Fruit fly (Drosophila melanogaster) whole organism, prepupa: ENCODE data around the gene AdamTS-A.

Experiments
- CG10669 ChIP-seq: fragments of 200-800 bp; sonication (Bioruptor generic); optimal IDR thresholded peaks from 3 replicates; lab custom pipeline; 2018; ENCODE audit warnings: missing biosample characterization, mild to moderate bottlenecking, missing genetic modification characterization, moderate library complexity
- CG11294 ChIP-seq: fragments of 200-800 bp; sonication (Bioruptor generic); IDR thresholded peaks from 2 replicates; pipeline ENCODE4 v1.3.6; 2022; ENCODE audit warnings: missing biosample characterization, missing genetic modification characterization
- CG11762 ChIP-seq: fragments of 200-800 bp; sonication (Bioruptor generic); optimal IDR thresholded peaks from 3 replicates; lab custom pipeline; 2016; ENCODE audit warnings: missing biosample characterization, missing genetic modification characterization; ENCODE audit not compliant: insufficient read depth
- CG11902 ChIP-seq: fragments of 200-800 bp; sonication (Bioruptor generic); optimal IDR thresholded peaks from 3 replicates; lab custom pipeline; 2016; ENCODE audit warnings: missing biosample characterization, missing genetic modification characterization
- CG1621 ChIP-seq: fragments of 200-800 bp; sonication (Bioruptor generic); optimal IDR thresholded peaks from 3 replicates; lab custom pipeline; 2018; ENCODE audit warnings: missing biosample characterization, mild to moderate bottlenecking, missing genetic modification characterization
- CG16779 ChIP-seq: fragments of 200-800 bp; sonication (Bioruptor generic); optimal IDR thresholded peaks from 3 replicates; lab custom pipeline; 2017; ENCODE audit warnings: missing biosample characterization, mild to moderate bottlenecking, missing genetic modification characterization
- CG3032 ChIP-seq: fragments of 200-800 bp; optimal IDR thresholded peaks from 2 replicates; lab custom pipeline; 2019; ENCODE audit warnings: missing biosample characterization, mild to moderate bottlenecking, missing genetic modification characterization, moderate library complexity
- CG32006 ChIP-seq: fragments of 200-800 bp; sonication (Bioruptor generic); optimal IDR thresholded peaks from 3 replicates; lab custom pipeline; 2017; ENCODE audit warnings: missing biosample characterization, mild to moderate bottlenecking, missing genetic modification characterization
- CG34406 ChIP-seq: fragments of 200-800 bp; sonication (Bioruptor generic); optimal IDR thresholded peaks from 3 replicates; lab custom pipeline; 2016; ENCODE audit warnings: missing biosample characterization, missing genetic modification characterization
- CG4318 ChIP-seq: fragments of 200-800 bp; sonication (Bioruptor generic); optimal IDR thresholded peaks from 3 replicates; lab custom pipeline; 2017; ENCODE audit warnings: missing biosample characterization, mild to moderate bottlenecking, missing genetic modification characterization
- CG7368 ChIP-seq: fragments of 200-800 bp; sonication (Bioruptor generic); optimal IDR thresholded peaks from 3 replicates; lab custom pipeline; 2016; ENCODE audit warnings: missing biosample characterization, missing genetic modification characterization
- CG9139 ChIP-seq: fragments of 200-800 bp; sonication (Bioruptor generic); optimal IDR thresholded peaks from 3 replicates; lab custom pipeline; 2017; ENCODE audit warnings: missing biosample characterization, mild to moderate bottlenecking, missing genetic modification characterization
- Eip75B ChIP-seq: fragments of 200-800 bp; sonication (Bioruptor generic); optimal IDR thresholded peaks from 3 replicates; lab custom pipeline; 2016; ENCODE audit warnings: missing biosample characterization, missing genetic modification characterization
- Eip93F ChIP-seq: fragments of 200-800 bp; sonication (Bioruptor generic); optimal IDR thresholded peaks from 2 replicates; lab custom pipeline; 2016; ENCODE audit warnings: missing biosample characterization, mild to moderate bottlenecking, missing genetic modification characterization
- Ets96B ChIP-seq: fragments of 200-800 bp; optimal IDR thresholded peaks from 2 replicates; lab custom pipeline; 2019; ENCODE audit warnings: missing biosample characterization, mild to moderate bottlenecking, missing genetic modification characterization, moderate library complexity
- Hr38 ChIP-seq: sonication (Bioruptor generic); optimal IDR thresholded peaks from 2 replicates; lab custom pipeline; 2016; ENCODE audit warnings: missing biosample characterization, missing genetic modification characterization
- Met ChIP-seq: fragments of 200-800 bp; sonication (Bioruptor generic); optimal IDR thresholded peaks from 3 replicates; lab custom pipeline; 2016; ENCODE audit warnings: missing biosample characterization, missing genetic modification characterization
- Smox ChIP-seq: fragments of 200-800 bp; sonication (Bioruptor generic); optimal IDR thresholded peaks from 3 replicates; lab custom pipeline; 2016; ENCODE audit warnings: missing biosample characterization, missing genetic modification characterization
- Sox15 ChIP-seq: fragments of 200-800 bp; sonication (Bioruptor generic); optimal IDR thresholded peaks from 3 replicates; lab custom pipeline; 2016; ENCODE audit warnings: missing biosample characterization, missing genetic modification characterization
- achi ChIP-seq: fragments of 200-800 bp; sonication (Bioruptor generic); optimal IDR thresholded peaks from 3 replicates; lab custom pipeline; 2016; ENCODE audit warnings: missing biosample characterization, missing genetic modification characterization
- acj6 ChIP-seq: fragments of 200-800 bp; sonication (Bioruptor generic); optimal IDR thresholded peaks from 3 replicates; lab custom pipeline; 2016; ENCODE audit warnings: missing biosample characterization, missing genetic modification characterization
- cyc ChIP-seq: fragments of 200-800 bp; sonication (Bioruptor generic); optimal IDR thresholded peaks from 3 replicates; lab custom pipeline; 2016; ENCODE audit warnings: missing biosample characterization, missing genetic modification characterization
- fd85E ChIP-seq: fragments of 200-800 bp; sonication (Bioruptor generic); optimal IDR thresholded peaks from 3 replicates; lab custom pipeline; 2016; ENCODE audit warnings: missing biosample characterization, missing genetic modification characterization
- fkh ChIP-seq: fragments of 200-800 bp; sonication (Bioruptor generic); optimal IDR thresholded peaks from 3 replicates; lab custom pipeline; 2017; ENCODE audit warnings: missing biosample characterization, mild to moderate bottlenecking, missing genetic modification characterization, moderate library complexity
- lz ChIP-seq: fragments of 200-800 bp; sonication (Bioruptor generic); optimal IDR thresholded peaks from 3 replicates; lab custom pipeline; 2016; ENCODE audit warnings: missing biosample characterization, missing genetic modification characterization
- net ChIP-seq: fragments of 200-800 bp; sonication (Bioruptor generic); optimal IDR thresholded peaks from 3 replicates; lab custom pipeline; 2016; ENCODE audit warnings: missing biosample characterization, missing genetic modification characterization
- pdm3 ChIP-seq: fragments of 200-800 bp; sonication (Bioruptor generic); optimal IDR thresholded peaks from 3 replicates; lab custom pipeline; 2016; ENCODE audit warnings: missing biosample characterization, missing genetic modification characterization
- salr ChIP-seq, 2 experiments: fragments of 200-800 bp; sonication (Bioruptor generic); optimal IDR thresholded peaks; 3 replicates each; lab custom pipeline; 2016 to 2018; ENCODE audit warnings: missing biosample characterization in 2 of 2, missing genetic modification characterization in 2 of 2, mild to moderate bottlenecking in 1 of 2
- spab ChIP-seq: fragments of 200-800 bp; sonication (Bioruptor generic); optimal IDR thresholded peaks from 2 replicates; lab custom pipeline; 2017; ENCODE audit warnings: missing biosample characterization, mild to moderate bottlenecking, missing genetic modification characterization, missing genetic modification reagents
- ss ChIP-seq, 2 experiments: fragments of 200-800 bp; sonication (Bioruptor generic); optimal IDR thresholded peaks; 2 replicates in 1 of 2; 3 replicates in 1 of 2; lab custom pipeline; 2017 to 2018; ENCODE audit warnings: mild to moderate bottlenecking in 2 of 2, missing biosample characterization in 2 of 2, missing genetic modification characterization in 2 of 2, moderate library complexity in 1 of 2
- vri ChIP-seq: fragments of 200-800 bp; sonication (Bioruptor generic); optimal IDR thresholded peaks from 3 replicates; lab custom pipeline; 2016; ENCODE audit warnings: missing biosample characterization, mild to moderate bottlenecking, missing genetic modification characterization

Gene AdamTS-A

dm6 chr3R:15408131-15408731 lies 67.8 kb downstream of the AdamTS-A start, which contains the start of gene Atx2 (continued):
- TF ChIP-seq CG4318 (GFP tag; lab: Kevin White, UChicago) = no peak
- TF ChIP-seq Smox = peak; percentile 32
- TF ChIP-seq CG1621 (tag; lab: Kevin White, UChicago) = no peak
- TF ChIP-seq spab (GFP tag; lab: Kevin White, UChicago) = no peak
- no peak for TF ChIP-seq CG3032 (tag; lab: Kevin White, UChicago)

- TF ChIP-seq lz (GFP tag; lab: Kevin White, UChicago) (no peak), acj6 (GFP tag; lab: Kevin White, UChicago) (no peak), fkh (GFP tag; lab: Kevin White, UChicago) (peak; percentile 76)
Observed at dm6 chr3R:15407020-15407501, 68.9 kb downstream of the AdamTS-A start, which contains the start of gene CG6125. Gene CG6125 (minus strand): TSS chr3R:15407070.

- TF ChIP-seq vri (GFP tag; lab: Kevin White, UChicago) (no peak), spab (GFP tag; lab: Kevin White, UChicago) (no peak), Sox15 (GFP tag; lab: Kevin White, UChicago) (no peak), Met (no peak), CG11762 (GFP tag; lab: Kevin White, UChicago) (no peak), CG9139 (GFP tag; lab: Kevin White, UChicago) (no peak), CG10669 (GFP tag; lab: Kevin White, UChicago) (no peak), CG7368 (no peak), Ets96B (no peak), ss (GFP tag; optimal IDR thresholded peaks at IDR 0.05; lab: Kevin White, UChicago) (no peak), Eip75B (no peak), Hr38 (GFP tag; lab: Kevin White, UChicago) (no peak), CG32006 (GFP tag; lab: Kevin White, UChicago) (no peak), CG11294 (GFP tag; lab: Robert Waterston, UW) (no peak), CG4318 (GFP tag; lab: Kevin White, UChicago) (no peak), CG34406 (GFP tag; lab: Kevin White, UChicago) (no peak), pdm3 (GFP tag; lab: Kevin White, UChicago) (no peak)
Observed at dm6 chr3R:15406393-15406792, 69.6 kb downstream of the AdamTS-A start.

dm6 chr3R:15402654-15403053 lies 73.3 kb downstream of the AdamTS-A start:
- no peak for TF ChIP-seq Eip75B
- TF ChIP-seq vri (GFP tag; lab: Kevin White, UChicago) = peak; percentile 21
- TF ChIP-seq fkh (GFP tag; lab: Kevin White, UChicago) = peak; percentile 69
- TF ChIP-seq, all 60 proteins: peak for 2

- no peak for TF ChIP-seq Hr38 (GFP tag; lab: Kevin White, UChicago)
- no peak for TF ChIP-seq CG34406 (GFP tag; lab: Kevin White, UChicago)
- no peak for TF ChIP-seq CG16779
- no peak for TF ChIP-seq Eip75B
- TF ChIP-seq net (GFP tag; lab: Kevin White, UChicago) = no peak
- no peak for TF ChIP-seq achi (GFP tag; lab: Kevin White, UChicago)
- TF ChIP-seq CG11902 (GFP tag; lab: Kevin White, UChicago) = no peak
- no peak for TF ChIP-seq spab (GFP tag; lab: Kevin White, UChicago)
- TF ChIP-seq Eip93F (GFP tag; lab: Kevin White, UChicago) = no peak
- TF ChIP-seq fd85E = no peak
- no peak for TF ChIP-seq CG32006 (GFP tag; lab: Kevin White, UChicago)
- TF ChIP-seq salr (GFP tag; optimal IDR thresholded peaks at IDR 0.05; lab: Kevin White, UChicago) = no peak
- TF ChIP-seq CG4318 (GFP tag; lab: Kevin White, UChicago) = no peak
- no peak for TF ChIP-seq cyc (GFP tag; lab: Kevin White, UChicago)
- TF ChIP-seq, all 60 proteins: peak for 0
Observed at dm6 chr3R:15393206-15393805, 82.7 kb downstream of the AdamTS-A start.
